Fruit fly (Drosophila melanogaster) S2 (cell line): Measurements from ENCODE around the gene CG17154.

Experiments
- CG8478 ChIP-seq: fragments of >200 bp; optimal IDR thresholded peaks from 2 replicates; lab custom pipeline; 2018
- CTCF ChIP-seq, 2 experiments: fragments of >200 bp; optimal IDR thresholded peaks; 2 replicates each; lab custom pipeline; 2018

DNA sequence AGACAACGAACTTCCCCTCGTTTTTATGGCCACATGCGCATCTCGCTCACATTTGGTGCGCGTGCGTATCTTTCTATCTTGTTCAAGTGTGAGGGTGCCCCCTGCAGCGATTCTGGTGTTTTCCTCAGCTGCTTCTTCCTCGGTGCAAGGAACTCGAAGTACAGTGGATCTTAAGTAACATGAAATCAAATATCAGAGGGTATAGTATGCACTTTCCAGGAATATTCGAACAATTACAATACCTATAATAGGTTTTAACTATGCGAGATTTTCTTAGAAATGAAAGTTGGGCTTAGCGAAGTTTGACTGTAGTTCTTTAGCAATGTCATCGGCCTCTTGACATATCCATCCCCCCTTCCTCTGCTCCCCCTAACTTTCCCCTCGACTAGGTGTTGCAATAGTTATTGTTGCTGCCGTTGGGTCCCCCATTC is 25.6 kb upstream of the CG17154 start:
- no peak for TF ChIP-seq CG8478 (lab: Kevin White, UChicago)
- no peak for TF ChIP-seq CTCF (optimal IDR thresholded peaks at IDR 0.05; lab: Kevin White, UChicago)
